Worm (Caenorhabditis elegans) whole organism, early embryonic: ENCODE results near the gene srbc-39.

Experiments used
- B0310.2 ChIP-seq: sonication (generic microtip); optimal IDR thresholded peaks from 2 replicates; lab custom pipeline; 2016; ENCODE audit warnings: mild to moderate bottlenecking, missing genetic modification characterization, missing compliant biosample characterization
- aly-1 ChIP-seq: sonication (generic microtip); optimal IDR thresholded peaks from 2 replicates; lab custom pipeline; 2016; ENCODE audit warnings: missing genetic modification characterization, missing compliant biosample characterization
- ama-1 ChIP-seq: fragments of 150-350 bp; optimal IDR thresholded peaks from 2 replicates; lab custom pipeline; 2014
- ceh-13 ChIP-seq: fragments of 200-800 bp; sonication (Bioruptor generic); optimal IDR thresholded peaks from 2 replicates; lab custom pipeline; 2018; ENCODE audit warnings: mild to moderate bottlenecking, missing genetic modification characterization, missing compliant biosample characterization
- ets-7 ChIP-seq: sonication (generic microtip); optimal IDR thresholded peaks from 2 replicates; lab custom pipeline; 2016; ENCODE audit warnings: missing genotype, missing genetic modification characterization, missing compliant biosample characterization
- flt-1 ChIP-seq: fragments of 200-800 bp; sonication (Bioruptor generic); IDR thresholded peaks from 2 replicates; pipeline ENCODE4 v1.3.6; 2022; ENCODE audit warnings: missing genetic modification characterization, missing compliant biosample characterization
- hnd-1 ChIP-seq: sonication (generic microtip); optimal IDR thresholded peaks from 2 replicates; lab custom pipeline; 2016; ENCODE audit warnings: missing genetic modification characterization, missing compliant biosample characterization
- scrt-1 ChIP-seq: fragments of 200-800 bp; sonication (Bioruptor generic); IDR thresholded peaks from 2 replicates; pipeline ENCODE4 v1.3.6; 2022; ENCODE audit warnings: missing genetic modification characterization, missing compliant biosample characterization
- tbx-11 ChIP-seq: fragments of 200-800 bp; sonication (Bioruptor generic); IDR thresholded peaks from 2 replicates; pipeline ENCODE4 v1.3.6; 2022; ENCODE audit warnings: missing genetic modification characterization, missing compliant biosample characterization
- tbx-37 ChIP-seq: fragments of 200-800 bp; sonication (Bioruptor generic); conservative IDR thresholded peaks from 2 replicates; pipeline ENCODE4 v1.3.6; 2022; ENCODE audit warnings: missing genetic modification reagents, missing genetic modification characterization, missing compliant biosample characterization
- tra-4 ChIP-seq: sonication (generic microtip); optimal IDR thresholded peaks from 2 replicates; lab custom pipeline; 2017; ENCODE audit warnings: missing genetic modification characterization, missing compliant biosample characterization

DNA sequence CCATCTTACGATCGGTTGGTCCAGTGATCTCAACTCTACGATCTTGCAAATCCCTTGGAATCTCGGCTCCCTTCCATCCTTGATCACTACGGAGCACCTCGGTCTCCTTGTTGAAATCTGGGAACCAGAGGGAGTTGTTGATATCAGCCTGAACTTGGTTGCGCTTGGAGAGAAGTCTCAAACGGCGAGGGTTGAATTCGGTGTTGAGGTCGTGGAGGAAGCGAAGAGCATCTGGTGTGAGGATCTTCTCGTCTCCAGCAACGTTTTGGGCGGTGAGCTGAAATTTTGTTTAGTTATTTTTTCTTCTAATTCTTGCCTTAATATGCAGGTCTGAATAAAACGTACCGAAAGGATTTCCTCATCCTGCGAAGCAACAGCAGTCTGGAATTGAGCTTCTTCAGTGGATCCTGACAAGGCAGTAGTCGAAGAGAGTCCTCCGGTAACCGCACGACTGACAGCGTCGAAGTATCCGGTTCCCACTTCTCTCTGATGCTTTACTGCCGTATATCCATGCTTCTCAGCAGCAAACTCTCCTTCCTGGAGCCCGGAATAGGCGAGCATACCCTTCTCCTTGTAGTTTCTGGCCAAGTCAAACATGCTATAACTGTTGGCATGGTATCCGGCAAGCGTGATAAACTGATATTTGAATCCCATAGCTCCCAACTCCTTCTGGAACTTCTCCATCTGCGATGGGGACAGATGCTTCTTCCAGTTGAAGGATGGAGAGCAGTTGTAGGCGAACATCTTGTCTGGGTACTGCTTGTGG lies 17.1 kb downstream of the srbc-39 start:
- TF ChIP-seq ama-1 (lab: Kevin White, UChicago) (no peak), B0310.2 (no peak), hnd-1 (no peak), aly-1 (tag; lab: Kevin White, UChicago) (peak; percentile 12), scrt-1 (GFP tag; lab: Robert Waterston, UW) (no peak), ceh-13 (GFP tag; lab: Kevin White, UChicago) (no peak), ets-7 (tag; lab: Kevin White, UChicago) (no peak), tra-4 (tag; lab: Kevin White, UChicago) (no peak), flt-1 (no peak), tbx-11 (no peak), tbx-37 (no peak)
